Worm (Caenorhabditis elegans) whole organism, early embryonic: ENCODE data around the gene T07C12.10.

Experiments
- ama-1 ChIP-seq: fragments of 150-350 bp; optimal IDR thresholded peaks from 2 replicates; lab custom pipeline; 2014
- flt-1 ChIP-seq: fragments of 200-800 bp; sonication (Bioruptor generic); IDR thresholded peaks from 2 replicates; pipeline ENCODE4 v1.3.6; 2022; ENCODE audit warnings: missing genetic modification characterization, missing compliant biosample characterization
- hnd-1 ChIP-seq: sonication (generic microtip); optimal IDR thresholded peaks from 2 replicates; lab custom pipeline; 2016; ENCODE audit warnings: missing genetic modification characterization, missing compliant biosample characterization

DNA sequence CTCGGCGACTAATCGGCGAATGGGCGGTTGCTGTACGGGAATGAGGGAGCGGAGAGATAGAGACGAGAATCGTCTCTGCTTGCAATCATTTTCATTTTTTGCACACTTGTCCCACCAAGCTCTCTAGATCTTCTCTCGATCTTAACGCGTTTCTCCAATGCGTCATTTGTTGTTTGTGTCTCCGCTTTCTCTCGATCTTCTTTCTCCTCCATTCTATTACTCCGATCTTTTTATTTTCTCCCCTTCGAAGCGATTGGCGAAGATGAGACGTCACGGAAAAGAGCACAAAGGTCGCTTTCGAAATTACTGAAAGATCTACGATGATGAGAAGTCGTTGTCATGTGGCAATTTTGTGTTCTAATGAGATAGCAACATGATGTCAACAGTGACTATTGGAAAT, 1.6 kb downstream of the T07C12.10 start:
- TF ChIP-seq ama-1 (lab: Kevin White, UChicago): no peak
- no peak for TF ChIP-seq flt-1 (GFP tag; lab: Robert Waterston, UW)
- no peak for TF ChIP-seq hnd-1 (tag; lab: Kevin White, UChicago)
